Worm (Caenorhabditis elegans): ENCODE results near the gene pmt-1.

The pmt-1 gene

DNA sequence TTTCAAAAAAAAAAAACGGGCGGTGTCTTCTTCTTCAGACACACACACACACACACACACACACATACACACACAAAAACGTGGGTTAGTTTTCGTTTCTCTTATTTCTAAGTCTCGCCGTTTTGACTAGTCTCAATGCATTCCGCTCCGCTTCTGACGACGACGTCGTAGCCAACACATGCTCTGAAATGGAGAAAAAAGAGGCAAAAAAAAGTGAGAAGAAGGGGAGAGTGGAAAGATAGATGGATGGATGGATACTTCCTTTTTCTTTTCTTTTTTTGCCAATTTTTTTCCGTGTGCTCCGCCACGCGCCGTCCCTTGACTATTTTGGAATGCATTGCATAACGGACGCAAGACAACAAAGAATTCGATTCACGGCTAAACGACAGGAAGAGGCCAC lies 5.6 kb downstream of the pmt-1 start:
- TF ChIP-seq W03F9.2 (tag; optimal IDR thresholded peaks at IDR 0.05) (no peak), him-1 (tag; optimal IDR thresholded peaks at IDR 0.05) (peak; percentile 50)

DNA sequence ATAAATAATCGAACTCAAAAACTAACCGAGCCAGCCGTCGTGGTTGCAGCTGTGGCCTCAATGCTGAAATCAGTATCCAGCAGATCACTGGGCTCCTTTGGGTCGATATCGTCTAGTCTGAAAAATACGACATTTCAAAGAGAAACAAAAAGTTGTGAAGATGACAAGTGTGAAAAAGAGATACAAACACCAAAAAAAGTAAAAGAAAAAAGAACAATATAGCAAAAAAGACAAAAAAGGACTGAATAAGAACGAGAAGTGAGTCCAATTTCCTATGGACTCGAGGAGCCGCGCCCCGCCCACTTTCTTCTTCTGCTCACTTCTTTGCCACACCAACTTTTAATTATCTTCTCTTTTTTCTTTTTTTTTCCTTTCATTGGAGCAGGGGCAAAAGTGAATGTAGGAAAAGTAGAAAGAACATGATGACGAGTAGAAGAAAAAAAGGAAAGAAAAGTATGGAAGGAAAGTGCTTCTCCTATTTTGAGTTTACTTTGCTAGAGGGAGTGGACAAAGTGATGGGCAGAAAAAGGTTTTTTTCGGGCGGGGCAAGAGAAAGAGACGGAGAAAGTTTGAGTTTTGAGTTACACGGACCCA lies 10.5 kb downstream of the pmt-1 start, which contains the start of gene drn-1:
Gene drn-1, minus strand, starts transcription at position 117 of the 594 bp plus-strand sequence.
- TF ChIP-seq dao-5 (tag; optimal IDR thresholded peaks at IDR 0.05) (no peak), him-1 (tag; optimal IDR thresholded peaks at IDR 0.05) (no peak), W03F9.2 (tag; optimal IDR thresholded peaks at IDR 0.05) (no peak)

- no peak for TF ChIP-seq dao-5 (tag; optimal IDR thresholded peaks at IDR 0.05)
- TF ChIP-seq W03F9.2 (tag; optimal IDR thresholded peaks at IDR 0.05) = no peak
- TF ChIP-seq him-1 (tag; optimal IDR thresholded peaks at IDR 0.05) = no peak
Measured at ce11 chrII:5268977-5269376, 13.3 kb downstream of the pmt-1 start.

DNA sequence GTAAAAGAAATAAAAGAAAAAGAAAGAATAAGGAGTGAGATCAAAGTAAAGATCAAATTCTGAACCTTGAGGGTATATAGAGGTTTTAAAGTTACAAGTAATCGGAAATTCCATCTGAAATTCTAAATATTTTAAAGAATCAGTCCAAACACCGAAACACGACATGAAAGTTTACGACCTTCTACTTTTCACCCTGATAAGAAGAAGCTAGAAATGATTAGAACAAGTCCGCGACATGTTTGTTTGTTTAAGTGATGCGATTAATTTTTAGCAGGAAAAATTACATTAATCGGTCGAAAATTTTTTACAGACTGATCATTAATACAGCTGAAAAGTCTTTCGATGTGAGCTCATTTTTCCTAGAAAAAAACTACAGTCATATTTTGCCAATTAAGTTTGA lies 17.7 kb downstream of the pmt-1 start:
- TF ChIP-seq him-1 (tag; optimal IDR thresholded peaks at IDR 0.05) (no peak), dao-5 (tag; optimal IDR thresholded peaks at IDR 0.05) (no peak), W03F9.2 (tag; optimal IDR thresholded peaks at IDR 0.05) (no peak)

DNA sequence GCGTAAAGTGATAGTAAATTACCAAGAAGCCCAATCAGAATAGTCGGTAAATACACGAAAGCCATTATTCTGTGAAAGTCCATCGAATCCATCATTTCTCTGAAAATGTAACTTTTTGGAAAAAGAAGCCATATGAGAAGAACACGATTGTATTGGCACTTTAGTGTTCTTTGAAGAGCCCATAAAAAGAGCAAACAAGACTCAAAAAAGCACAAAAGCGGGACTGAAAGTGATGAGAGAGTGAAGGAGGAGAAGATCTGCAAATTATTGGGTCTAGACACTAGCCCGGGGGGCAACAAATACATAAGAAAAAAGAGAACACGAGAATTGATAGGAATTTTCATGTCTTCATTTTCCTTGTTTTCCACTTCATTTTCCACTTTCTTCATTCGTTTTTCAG lies 26.9 kb downstream of the pmt-1 start, which contains the start of gene frpr-4:
Gene frpr-4, minus strand, starts transcription at position 101 of the 400 bp plus-strand sequence.
- TF ChIP-seq him-1 (tag; optimal IDR thresholded peaks at IDR 0.05) = no peak
- no peak for TF ChIP-seq W03F9.2 (tag; optimal IDR thresholded peaks at IDR 0.05)
- no peak for TF ChIP-seq dao-5 (tag; optimal IDR thresholded peaks at IDR 0.05)

DNA sequence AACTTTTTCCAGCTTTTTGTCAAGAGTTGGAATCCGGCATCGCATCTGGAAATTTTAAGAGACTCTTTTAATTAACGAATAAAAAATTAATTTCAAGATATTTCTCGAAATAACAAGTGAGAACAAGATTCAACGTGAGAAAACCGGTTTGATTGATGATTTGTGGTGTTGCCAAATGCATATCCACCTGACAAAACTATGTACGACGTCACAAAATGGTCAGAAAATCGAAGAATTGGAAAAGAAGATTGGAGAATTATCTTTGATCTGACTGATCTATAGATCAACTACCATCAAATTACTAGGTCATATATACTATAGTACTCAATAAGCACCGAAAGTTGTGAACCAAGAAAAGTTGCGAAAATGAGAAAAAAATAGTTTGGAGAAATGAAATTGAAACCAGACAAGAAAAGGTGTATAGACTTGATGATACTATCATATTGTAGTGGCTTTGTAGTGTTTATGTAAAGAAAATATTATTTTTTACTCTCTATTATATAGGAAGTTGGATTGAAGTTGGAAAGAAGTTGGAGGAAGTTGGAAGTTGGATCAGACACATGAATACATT lies 35.4 kb downstream of the pmt-1 start, which contains the start of gene ptr-6:
Gene ptr-6, minus strand, starts transcription at position 47 of the 571 bp plus-strand sequence.
- TF ChIP-seq W03F9.2 (tag; optimal IDR thresholded peaks at IDR 0.05) = no peak
- no peak for TF ChIP-seq dao-5 (tag; optimal IDR thresholded peaks at IDR 0.05)
- TF ChIP-seq him-1 (tag; optimal IDR thresholded peaks at IDR 0.05) = no peak

ce11 chrII:5241560-5241959 lies 40.8 kb downstream of the pmt-1 start, which contains the start of gene T16D1.1:
Gene T16D1.1, minus strand, starts transcription at chrII:5241660.
- TF ChIP-seq him-1 (tag; optimal IDR thresholded peaks at IDR 0.05) (no peak), W03F9.2 (tag; optimal IDR thresholded peaks at IDR 0.05) (no peak), dao-5 (tag; optimal IDR thresholded peaks at IDR 0.05) (no peak)

DNA sequence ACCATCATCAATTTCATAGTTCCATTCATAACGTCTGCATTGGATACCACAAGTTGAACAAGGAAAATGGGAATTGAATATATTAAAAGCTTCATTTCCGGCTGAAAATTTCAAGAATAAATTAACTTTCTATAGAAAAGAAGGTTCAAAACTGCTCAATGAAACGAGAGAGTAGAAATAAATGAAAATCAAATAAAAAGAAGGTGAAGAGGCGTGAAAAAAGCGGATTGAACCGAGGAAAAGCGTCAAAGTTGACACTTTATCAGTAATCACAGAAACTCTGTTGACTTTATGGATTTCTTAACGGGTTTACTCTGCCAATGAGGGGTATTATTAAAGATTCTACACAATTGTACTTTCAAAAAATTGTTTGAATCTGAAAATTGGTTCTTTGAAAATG lies 44.0 kb downstream of the pmt-1 start, which contains the start of gene pho-4:
Gene pho-4, minus strand, starts transcription at position 101 of the 400 bp plus-strand sequence.
- TF ChIP-seq him-1 (tag; optimal IDR thresholded peaks at IDR 0.05) (no peak), dao-5 (tag; optimal IDR thresholded peaks at IDR 0.05) (no peak), W03F9.2 (tag; optimal IDR thresholded peaks at IDR 0.05) (no peak)

ce11 chrII:5237699-5238098 lies 44.6 kb downstream of the pmt-1 start:
- TF ChIP-seq dao-5 (tag; optimal IDR thresholded peaks at IDR 0.05) = no peak
- TF ChIP-seq W03F9.2 (tag; optimal IDR thresholded peaks at IDR 0.05) = no peak
- no peak for TF ChIP-seq him-1 (tag; optimal IDR thresholded peaks at IDR 0.05)

- TF ChIP-seq him-1 (tag; optimal IDR thresholded peaks at IDR 0.05) (no peak), dao-5 (tag; optimal IDR thresholded peaks at IDR 0.05) (no peak), W03F9.2 (tag; optimal IDR thresholded peaks at IDR 0.05) (no peak)
Measured at ce11 chrII:5235758-5236157, 46.6 kb downstream of the pmt-1 start, which contains the start of gene pho-1. Gene pho-1, minus strand, starts transcription at chrII:5235846.

ce11 chrII:5234728-5235127 lies 47.6 kb downstream of the pmt-1 start:
- no peak for TF ChIP-seq W03F9.2 (tag; optimal IDR thresholded peaks at IDR 0.05)
- no peak for TF ChIP-seq dao-5 (tag; optimal IDR thresholded peaks at IDR 0.05)
- TF ChIP-seq him-1 (tag; optimal IDR thresholded peaks at IDR 0.05) = no peak

DNA sequence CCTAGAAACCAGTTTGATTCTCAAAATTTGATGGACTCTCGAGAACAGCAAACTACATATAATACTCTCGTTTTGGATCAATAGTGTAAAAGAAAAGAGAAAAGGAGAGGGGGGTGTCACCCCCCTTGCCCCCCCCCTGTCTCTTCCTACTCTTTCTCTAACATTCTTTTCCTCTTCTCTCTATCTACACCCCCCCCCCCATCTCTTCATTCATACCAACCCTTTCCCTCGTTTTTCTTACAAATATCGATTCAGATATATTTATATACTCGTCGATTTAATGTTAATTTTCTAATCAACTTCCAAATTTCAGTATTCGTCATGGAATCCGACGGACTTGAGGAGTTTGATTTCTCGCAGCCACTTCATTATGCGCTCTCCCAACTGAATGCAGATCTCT lies 51.2 kb downstream of the pmt-1 start, which contains the start of gene EGAP2.1:
Gene EGAP2.1, plus strand, starts transcription at position 301 of the 400 bp plus-strand sequence.
- TF ChIP-seq him-1 (tag; optimal IDR thresholded peaks at IDR 0.05) (no peak), W03F9.2 (tag; optimal IDR thresholded peaks at IDR 0.05) (no peak), dao-5 (tag; optimal IDR thresholded peaks at IDR 0.05) (no peak)

DNA sequence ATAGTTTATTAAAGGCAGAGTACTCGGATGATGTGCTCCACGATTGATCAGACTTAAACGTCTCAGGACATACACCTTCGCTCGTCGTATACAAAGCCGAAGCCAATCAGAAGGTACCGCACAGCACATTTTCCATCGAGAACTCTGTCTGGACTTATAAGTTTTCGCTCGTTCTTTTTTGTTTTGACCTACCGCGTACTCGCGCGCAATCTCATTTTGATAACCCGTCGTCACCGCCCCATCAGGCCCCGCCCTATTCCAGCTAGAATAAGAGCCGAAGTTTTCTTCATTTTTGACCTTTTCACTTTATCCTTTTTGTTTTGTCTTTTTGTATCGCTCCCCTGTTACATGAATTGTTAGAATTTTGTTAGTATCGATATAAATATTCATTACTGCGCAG lies 52.7 kb downstream of the pmt-1 start, which contains the start of gene EGAP2.2:
Gene EGAP2.2, plus strand, starts transcription at position 301 of the 400 bp plus-strand sequence.
- TF ChIP-seq W03F9.2 (tag; optimal IDR thresholded peaks at IDR 0.05) (no peak), him-1 (tag; optimal IDR thresholded peaks at IDR 0.05) (no peak), dao-5 (tag; optimal IDR thresholded peaks at IDR 0.05) (no peak)

DNA sequence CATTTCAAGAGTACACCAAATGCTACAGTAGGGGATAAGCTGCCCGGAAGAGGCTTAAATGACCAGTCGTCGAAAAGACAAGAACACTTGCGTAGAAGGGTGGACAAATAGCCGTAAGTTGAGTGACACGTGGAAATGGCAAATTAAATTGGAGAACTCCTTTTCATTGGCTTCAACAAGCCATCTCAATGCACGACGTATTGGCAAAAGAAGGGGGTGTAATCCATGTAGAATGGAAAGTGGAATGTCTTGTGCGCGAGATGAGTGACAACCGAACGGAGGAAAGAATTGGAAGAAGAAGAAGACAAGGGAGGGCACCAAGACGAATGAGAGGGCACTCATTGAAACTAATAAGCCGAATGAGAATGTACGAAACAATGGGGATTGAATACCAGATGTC lies 53.7 kb downstream of the pmt-1 start:
- TF ChIP-seq dao-5 (tag; optimal IDR thresholded peaks at IDR 0.05) (no peak), him-1 (tag; optimal IDR thresholded peaks at IDR 0.05) (no peak), W03F9.2 (tag; optimal IDR thresholded peaks at IDR 0.05) (no peak)

Measured in whole organism, L4/young adult.